Fruit fly (Drosophila melanogaster) whole organism, embryonic: ENCODE results near the gene RpS3.

ENCODE experiments used
- B-H1 ChIP-seq: fragments of 200-800 bp; sonication (Bioruptor generic); IDR thresholded peaks from 3 replicates; pipeline ENCODE4 v1.3.6; 2022; ENCODE audit warnings: missing biosample characterization, missing genetic modification characterization
- BtbVII ChIP-seq: fragments of 200-800 bp; sonication (Bioruptor generic); optimal IDR thresholded peaks from 3 replicates; lab custom pipeline; 2017; ENCODE audit warnings: missing biosample characterization, mild to moderate bottlenecking, missing genetic modification characterization
- CG12299 ChIP-seq: fragments of 200-800 bp; sonication (Bioruptor generic); optimal IDR thresholded peaks from 2 replicates; lab custom pipeline; 2018; ENCODE audit warnings: missing biosample characterization, mild to moderate bottlenecking, missing genetic modification characterization
- CG12769 ChIP-seq: fragments of 200-800 bp; sonication (Bioruptor generic); optimal IDR thresholded peaks from 2 replicates; lab custom pipeline; 2019; ENCODE audit warnings: missing biosample characterization, mild to moderate bottlenecking, missing genetic modification characterization, moderate library complexity
- CG16813 ChIP-seq: fragments of 200-800 bp; sonication (Bioruptor generic); IDR thresholded peaks from 3 replicates; pipeline ENCODE4 v1.3.6; 2022; ENCODE audit warnings: missing biosample characterization, missing genetic modification characterization; ENCODE audit not compliant: partially characterized antibody
- CG17359 ChIP-seq: fragments of 200-800 bp; sonication (Bioruptor generic); optimal IDR thresholded peaks from 3 replicates; lab custom pipeline; 2018; ENCODE audit warnings: missing biosample characterization, mild to moderate bottlenecking, missing genetic modification characterization, moderate library complexity
- CG17385 ChIP-seq: fragments of 200-800 bp; sonication (Bioruptor generic); optimal IDR thresholded peaks from 3 replicates; lab custom pipeline; 2018; ENCODE audit warnings: missing biosample characterization, mild to moderate bottlenecking, missing genetic modification characterization
- CG17802 ChIP-seq: fragments of 200-800 bp; sonication (Bioruptor generic); optimal IDR thresholded peaks from 2 replicates; lab custom pipeline; 2018; ENCODE audit warnings: missing biosample characterization, mild to moderate bottlenecking, missing genetic modification characterization, moderate library complexity
- CG1832 ChIP-seq: fragments of 200-800 bp; sonication (Bioruptor generic); optimal IDR thresholded peaks from 2 replicates; lab custom pipeline; 2017; ENCODE audit warnings: missing biosample characterization, mild to moderate bottlenecking, missing genetic modification characterization, inconsistent platforms
- CG2129 ChIP-seq: fragments of 200-800 bp; sonication (Bioruptor generic); IDR thresholded peaks from 2 replicates; pipeline ENCODE4 v1.3.6; 2022; ENCODE audit warnings: missing biosample characterization, missing genetic modification characterization; ENCODE audit not compliant: partially characterized antibody
- CG33557 ChIP-seq: fragments of 200-800 bp; sonication (Bioruptor generic); optimal IDR thresholded peaks from 2 replicates; lab custom pipeline; 2019; ENCODE audit warnings: missing biosample characterization, mild to moderate bottlenecking, missing genetic modification characterization, moderate library complexity
- CG4360 ChIP-seq: fragments of 200-800 bp; sonication (Bioruptor generic); IDR thresholded peaks from 2 replicates; pipeline ENCODE4 v1.3.6; 2022; ENCODE audit warnings: missing biosample characterization, missing genetic modification characterization
- CG5180 ChIP-seq: fragments of 200-800 bp; sonication (Bioruptor generic); optimal IDR thresholded peaks from 3 replicates; lab custom pipeline; 2017; ENCODE audit warnings: missing biosample characterization, missing genetic modification characterization, mild to moderate bottlenecking, moderate library complexity, missing genetic modification reagents
- CG6175 ChIP-seq: fragments of 200-800 bp; sonication (Bioruptor generic); IDR thresholded peaks from 3 replicates; pipeline ENCODE4 v1.3.6; 2022; ENCODE audit warnings: missing biosample characterization, missing genetic modification characterization
- CG6765 ChIP-seq: fragments of 200-800 bp; sonication (Bioruptor generic); optimal IDR thresholded peaks from 3 replicates; lab custom pipeline; 2017; ENCODE audit warnings: missing biosample characterization, mild to moderate bottlenecking, missing genetic modification characterization
- CG7556 ChIP-seq: fragments of 200-800 bp; sonication (Bioruptor generic); optimal IDR thresholded peaks from 2 replicates; lab custom pipeline; 2017; ENCODE audit warnings: missing biosample characterization, mild to moderate bottlenecking, missing genetic modification characterization
- CG7928 ChIP-seq: fragments of 200-800 bp; sonication (Bioruptor generic); optimal IDR thresholded peaks from 2 replicates; lab custom pipeline; 2017; ENCODE audit warnings: missing biosample characterization, mild to moderate bottlenecking, missing genetic modification characterization
- CG8388 ChIP-seq: fragments of 200-800 bp; sonication (Bioruptor generic); optimal IDR thresholded peaks from 2 replicates; lab custom pipeline; 2019; ENCODE audit warnings: missing biosample characterization, mild to moderate bottlenecking, missing genetic modification characterization, moderate library complexity
- CG8765 ChIP-seq: fragments of 200-800 bp; sonication (Bioruptor generic); IDR thresholded peaks from 2 replicates; pipeline ENCODE4 v1.3.6; 2022; ENCODE audit warnings: missing biosample characterization, missing genetic modification characterization
- CG9609 ChIP-seq: fragments of 200-800 bp; sonication (Bioruptor generic); optimal IDR thresholded peaks from 3 replicates; lab custom pipeline; 2016; ENCODE audit warnings: missing biosample characterization, missing genetic modification characterization
- CG9797 ChIP-seq: fragments of 200-800 bp; sonication (Bioruptor generic); optimal IDR thresholded peaks from 3 replicates; lab custom pipeline; 2018; ENCODE audit warnings: missing biosample characterization, mild to moderate bottlenecking, missing genetic modification characterization
- CG9876 ChIP-seq: fragments of 200-800 bp; sonication (Bioruptor generic); optimal IDR thresholded peaks from 2 replicates; lab custom pipeline; 2016; ENCODE audit warnings: missing biosample characterization, missing genetic modification characterization
- Camta ChIP-seq: fragments of 200-800 bp; sonication (Bioruptor generic); optimal IDR thresholded peaks from 2 replicates; lab custom pipeline; 2016; ENCODE audit warnings: missing biosample characterization, missing genetic modification characterization
- CoRest ChIP-seq: fragments of 200-800 bp; sonication (Bioruptor generic); optimal IDR thresholded peaks from 3 replicates; lab custom pipeline; 2018; ENCODE audit warnings: missing biosample characterization, mild to moderate bottlenecking, missing genetic modification characterization, moderate library complexity
- Dek ChIP-seq: fragments of 200-800 bp; sonication (Bioruptor generic); optimal IDR thresholded peaks from 3 replicates; lab custom pipeline; 2019; ENCODE audit warnings: missing biosample characterization, mild to moderate bottlenecking, missing genetic modification characterization, moderate library complexity
- Dp ChIP-seq: fragments of 200-800 bp; sonication (Bioruptor generic); optimal IDR thresholded peaks from 2 replicates; lab custom pipeline; 2018; ENCODE audit warnings: missing biosample characterization, mild to moderate bottlenecking, missing genetic modification characterization, moderate library complexity
- Fer2 ChIP-seq: fragments of 200-800 bp; sonication (Bioruptor generic); optimal IDR thresholded peaks from 2 replicates; lab custom pipeline; 2018; ENCODE audit warnings: missing biosample characterization, mild to moderate bottlenecking, missing genetic modification characterization, moderate library complexity
- Gug ChIP-seq: fragments of 200-800 bp; sonication (Bioruptor generic); IDR thresholded peaks from 4 replicates; pipeline ENCODE4 v1.3.6; 2022; ENCODE audit warnings: missing biosample characterization, missing genetic modification characterization
- Hmr ChIP-seq: fragments of 200-800 bp; sonication (Bioruptor generic); optimal IDR thresholded peaks from 3 replicates; lab custom pipeline; 2017; ENCODE audit warnings: mild to moderate bottlenecking, missing biosample characterization, missing genetic modification reagents, missing genetic modification characterization
- Hr51 ChIP-seq, 2 experiments: fragments of 200-800 bp; sonication (Bioruptor generic); optimal IDR thresholded peaks; 2 replicates in 1 of 2; 3 replicates in 1 of 2; lab custom pipeline; 2016 to 2018; ENCODE audit warnings: missing biosample characterization in 2 of 2, missing genetic modification characterization in 2 of 2, mild to moderate bottlenecking in 1 of 2, moderate library complexity in 1 of 2
- Side ChIP-seq: fragments of 200-800 bp; sonication (Bioruptor generic); optimal IDR thresholded peaks from 2 replicates; lab custom pipeline; 2016; ENCODE audit warnings: missing biosample characterization, missing genetic modification characterization
- ap ChIP-seq: fragments of 200-800 bp; sonication (Bioruptor generic); IDR thresholded peaks from 2 replicates; pipeline ENCODE4 v1.3.6; 2022; ENCODE audit warnings: missing biosample characterization, missing genetic modification characterization
- corto ChIP-seq: fragments of 200-800 bp; sonication (Bioruptor generic); optimal IDR thresholded peaks from 2 replicates; lab custom pipeline; 2016; ENCODE audit warnings: missing biosample characterization, mild to moderate bottlenecking, missing genetic modification characterization, moderate library complexity
- croc ChIP-seq: fragments of 200-800 bp; sonication (Bioruptor generic); conservative IDR thresholded peaks from 3 replicates; pipeline ENCODE4 v1.3.6; 2022; ENCODE audit warnings: missing biosample characterization, missing genetic modification characterization
- dpn ChIP-seq, 2 experiments: fragments of 200-800 bp; sonication (Bioruptor generic); optimal IDR thresholded peaks; 3 replicates each; lab custom pipeline; 2016; ENCODE audit warnings: missing biosample characterization in 2 of 2, missing genetic modification characterization in 2 of 2
- her ChIP-seq: fragments of 200-800 bp; sonication (Bioruptor generic); optimal IDR thresholded peaks from 2 replicates; lab custom pipeline; 2016; ENCODE audit warnings: missing biosample characterization, missing genetic modification characterization
- kah ChIP-seq: fragments of 200-800 bp; sonication (Bioruptor generic); optimal IDR thresholded peaks from 2 replicates; lab custom pipeline; 2018; ENCODE audit warnings: missing biosample characterization, mild to moderate bottlenecking, missing genetic modification characterization
- lilli ChIP-seq: fragments of 200-800 bp; sonication (Bioruptor generic); optimal IDR thresholded peaks from 3 replicates; lab custom pipeline; 2016; ENCODE audit warnings: missing biosample characterization, missing genetic modification characterization
- lov ChIP-seq, 2 experiments: fragments of 200-800 bp in 1 of 2; fragments of >200 bp in 1 of 2; sonication (Bioruptor generic) in 1 of 2; IDR thresholded peaks in 1 of 2; optimal IDR thresholded peaks in 1 of 2; 2 replicates in 1 of 2; 3 replicates in 1 of 2; pipeline versions ENCODE4 v1.3.6 to Lab custom; 2017 to 2022; ENCODE audit warnings: missing biosample characterization in 1 of 2, missing genetic modification characterization in 1 of 2
- pb ChIP-seq: fragments of 200-800 bp; sonication (Bioruptor generic); optimal IDR thresholded peaks from 3 replicates; lab custom pipeline; 2016; ENCODE audit warnings: missing biosample characterization, missing genetic modification characterization
- peb ChIP-seq: fragments of 200-800 bp; sonication (Bioruptor generic); IDR thresholded peaks from 2 replicates; pipeline ENCODE4 v1.3.6; 2022; ENCODE audit warnings: missing biosample characterization, missing genetic modification characterization
- pfk ChIP-seq: fragments of 200-800 bp; sonication (Bioruptor generic); optimal IDR thresholded peaks from 2 replicates; lab custom pipeline; 2018; ENCODE audit warnings: missing biosample characterization, mild to moderate bottlenecking, missing genetic modification characterization, moderate library complexity
- repo ChIP-seq: fragments of 200-800 bp; sonication (Bioruptor generic); optimal IDR thresholded peaks from 2 replicates; lab custom pipeline; 2016; ENCODE audit warnings: missing biosample characterization, missing genetic modification characterization
- slou ChIP-seq: fragments of 200-800 bp; sonication (Bioruptor generic); optimal IDR thresholded peaks from 3 replicates; lab custom pipeline; 2016; ENCODE audit warnings: missing biosample characterization, missing genetic modification characterization
- slp2 ChIP-seq: fragments of 200-800 bp; sonication (Bioruptor generic); optimal IDR thresholded peaks from 2 replicates; lab custom pipeline; 2016; ENCODE audit warnings: missing biosample characterization, missing genetic modification characterization
- sr ChIP-seq: fragments of 200-800 bp; sonication (Bioruptor generic); IDR thresholded peaks from 3 replicates; pipeline ENCODE4 v1.3.6; 2022; ENCODE audit warnings: missing biosample characterization, missing genetic modification characterization
- trh ChIP-seq: fragments of 200-800 bp; sonication (Bioruptor generic); optimal IDR thresholded peaks from 2 replicates; lab custom pipeline; 2016; ENCODE audit warnings: missing biosample characterization, missing genetic modification characterization
- tup ChIP-seq: fragments of 200-800 bp; sonication (Bioruptor generic); optimal IDR thresholded peaks from 2 replicates; lab custom pipeline; 2016; ENCODE audit warnings: missing biosample characterization, mild to moderate bottlenecking, missing genetic modification characterization, moderate library complexity

The RpS3 gene

dm6 chr3R:23333334-23334035 is 25.1 kb upstream of the RpS3 start (continued):
- TF ChIP-seq kah (GFP tag; lab: Kevin White, UChicago): no peak
- TF ChIP-seq CG9876 (GFP tag; lab: Kevin White, UChicago): no peak
- TF ChIP-seq Dp (GFP tag; lab: Kevin White, UChicago): no peak
- TF ChIP-seq Gug (GFP tag; lab: Robert Waterston, UW): no peak
- no peak for TF ChIP-seq CG1832 (GFP tag; lab: Kevin White, UChicago)
- no peak for TF ChIP-seq CG33557 (GFP tag; lab: Kevin White, UChicago)
- TF ChIP-seq CG17802: no peak
- no peak for TF ChIP-seq CG12299 (tag; lab: Kevin White, UChicago)
- peak; percentile 48; the same call in 1 of the 3 replicates for TF ChIP-seq croc (GFP tag; lab: Robert Waterston, UW)
- peak; percentile 9 for TF ChIP-seq Hmr
- no peak for TF ChIP-seq CG8765 (GFP tag; lab: Robert Waterston, UW)
- TF ChIP-seq her (GFP tag; lab: Kevin White, UChicago): no peak
- TF ChIP-seq CG17385: no peak
- no peak for TF ChIP-seq CG9797
- no peak for TF ChIP-seq BtbVII (GFP tag; lab: Kevin White, UChicago)
- TF ChIP-seq Side (GFP tag; lab: Kevin White, UChicago): peak; percentile 17
- TF ChIP-seq CG7928 (GFP tag; lab: Kevin White, UChicago): no peak
- TF ChIP-seq CG16813 (GFP tag; lab: Robert Waterston, UW): no peak
- TF ChIP-seq CG5180: peak; percentile 34
- TF ChIP-seq CG7556 (GFP tag; lab: Kevin White, UChicago): peak; percentile 42
- TF ChIP-seq slou: no peak
- no peak for TF ChIP-seq B-H1
- TF ChIP-seq lilli (GFP tag; lab: Kevin White, UChicago): peak; percentile 21
- TF ChIP-seq CG17359: peak; percentile 60
- peak; percentile 48 for TF ChIP-seq slp2
- no peak for TF ChIP-seq pb (GFP tag; lab: Kevin White, UChicago)
- TF ChIP-seq repo: peak; percentile 26
- TF ChIP-seq pfk: no peak
- no peak for TF ChIP-seq CG2129 (GFP tag; lab: Robert Waterston, UW)
- no peak for TF ChIP-seq peb (GFP tag; lab: Robert Waterston, UW)
- TF ChIP-seq ap (GFP tag; lab: Robert Waterston, UW): no peak
- no peak for TF ChIP-seq tup (GFP tag; lab: Kevin White, UChicago)
- no peak for TF ChIP-seq CG6175 (GFP tag; lab: Robert Waterston, UW)
- TF ChIP-seq Camta (GFP tag; lab: Kevin White, UChicago): peak; percentile 18
- peak; percentile 67 for TF ChIP-seq CG8388
- no peak for TF ChIP-seq lov (optimal IDR thresholded peaks at IDR 0.05; lab: Kevin White, UChicago)
- TF ChIP-seq lov (GFP tag; IDR thresholded peaks at IDR 0.05; lab: Robert Waterston, UW): 0 out of 3 replicates have a peak, but pooled peaks have one; percentile 16
- no peak for TF ChIP-seq Fer2 (tag; lab: Kevin White, UChicago)

- TF ChIP-seq CG9609 (GFP tag; lab: Kevin White, UChicago) (peak; percentile 32), CG12769 (tag; lab: Kevin White, UChicago) (peak; percentile 57), CoRest (tag; lab: Kevin White, UChicago) (no peak), trh (GFP tag; lab: Kevin White, UChicago) (no peak), dpn (GFP tag; optimal IDR thresholded peaks at IDR 0.05; lab: Kevin White, UChicago) (peak in 1 of 2 experiments; percentile 19), Hr51 (GFP tag; optimal IDR thresholded peaks at IDR 0.05; lab: Kevin White, UChicago) (peak in 1 of 2 experiments; percentile 30), Dek (tag; lab: Kevin White, UChicago) (no peak), CG17359 (no peak), sr (GFP tag; lab: Robert Waterston, UW) (0 out of 3 replicates have a peak, but pooled peaks have one; percentile 18), CG6765 (GFP tag; lab: Kevin White, UChicago) (no peak), corto (GFP tag; lab: Kevin White, UChicago) (peak; percentile 41), CG4360 (GFP tag; lab: Robert Waterston, UW) (peak; percentile 73)
Observed at dm6 chr3R:23334036-23334744, 24.4 kb upstream of the RpS3 start.
